Worm (Caenorhabditis elegans) whole organism, dauer: ENCODE measurements around the gene best-13.

Experiments
- unc-62 ChIP-seq: sonication (generic microtip); optimal IDR thresholded peaks from 2 replicates; lab custom pipeline; 2017; ENCODE audit warnings: missing biosample characterization, missing genetic modification reagents, missing genetic modification characterization

The best-13 gene

DNA sequence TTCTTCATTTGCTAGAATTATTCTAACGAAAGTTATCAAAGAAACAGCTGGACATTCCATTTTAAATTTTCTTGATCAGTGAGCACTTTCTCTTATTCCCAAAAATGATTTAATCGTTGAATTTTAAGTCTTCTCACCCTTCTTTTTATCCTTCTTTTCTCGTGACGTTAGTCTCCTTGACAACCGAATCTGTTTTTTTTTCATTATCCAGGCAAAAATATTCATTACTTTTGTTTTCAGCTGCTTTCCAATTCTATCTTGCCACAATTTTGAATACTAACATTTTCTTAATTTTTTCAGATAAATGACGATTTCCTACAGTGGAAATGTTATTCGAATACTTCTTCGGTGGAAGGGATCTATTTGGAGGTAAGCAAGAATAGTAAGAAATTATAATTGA lies at the start of gene best-13:
Gene best-13, plus strand, starts transcription at position 301 of the 400 bp plus-strand sequence.
- TF ChIP-seq unc-62 (GFP tag; lab: Kevin White, UChicago) = no peak

DNA sequence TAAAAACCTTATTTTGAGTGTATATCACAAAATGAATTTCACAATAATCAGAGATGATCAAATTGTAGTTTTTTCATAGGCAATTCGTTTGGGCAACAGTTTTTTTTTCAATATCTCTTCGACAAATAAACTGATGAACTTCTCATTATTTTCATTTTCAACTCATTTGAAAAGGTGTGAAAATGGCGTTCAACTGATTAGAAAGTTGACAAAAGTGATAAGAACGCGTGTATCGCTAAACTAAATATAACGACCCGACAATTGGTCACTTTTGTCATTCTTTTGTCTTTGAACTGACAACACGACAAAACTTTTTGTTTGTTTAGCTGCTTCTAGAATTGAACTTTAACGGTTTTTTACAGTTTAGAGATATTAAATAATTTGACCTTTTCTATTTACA lies 48.8 kb upstream of the best-13 start:
- TF ChIP-seq unc-62 (GFP tag; lab: Kevin White, UChicago) = no peak

DNA sequence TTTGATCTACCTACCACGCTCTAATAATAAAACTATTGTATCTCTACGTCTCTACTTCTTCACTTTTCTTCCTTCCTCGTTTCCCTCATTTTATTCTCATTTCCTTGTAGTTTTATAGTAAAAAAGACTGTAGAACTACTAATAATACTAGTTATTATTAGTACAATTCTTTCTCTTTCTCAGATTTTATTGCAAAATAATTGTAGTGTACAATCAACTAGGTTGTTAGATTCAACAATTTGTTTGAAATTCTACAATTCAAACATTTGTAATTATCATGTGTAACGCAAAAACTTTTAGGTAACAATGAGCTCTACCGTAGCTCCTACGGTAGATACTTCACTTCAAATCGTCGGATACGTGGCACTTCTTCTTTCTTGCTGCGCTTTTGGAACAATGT lies 48.0 kb upstream of the best-13 start, which contains the start of gene K07F5.12:
Gene K07F5.12, plus strand, starts transcription at position 301 of the 400 bp plus-strand sequence.
- TF ChIP-seq unc-62 (GFP tag; lab: Kevin White, UChicago) = no peak

DNA sequence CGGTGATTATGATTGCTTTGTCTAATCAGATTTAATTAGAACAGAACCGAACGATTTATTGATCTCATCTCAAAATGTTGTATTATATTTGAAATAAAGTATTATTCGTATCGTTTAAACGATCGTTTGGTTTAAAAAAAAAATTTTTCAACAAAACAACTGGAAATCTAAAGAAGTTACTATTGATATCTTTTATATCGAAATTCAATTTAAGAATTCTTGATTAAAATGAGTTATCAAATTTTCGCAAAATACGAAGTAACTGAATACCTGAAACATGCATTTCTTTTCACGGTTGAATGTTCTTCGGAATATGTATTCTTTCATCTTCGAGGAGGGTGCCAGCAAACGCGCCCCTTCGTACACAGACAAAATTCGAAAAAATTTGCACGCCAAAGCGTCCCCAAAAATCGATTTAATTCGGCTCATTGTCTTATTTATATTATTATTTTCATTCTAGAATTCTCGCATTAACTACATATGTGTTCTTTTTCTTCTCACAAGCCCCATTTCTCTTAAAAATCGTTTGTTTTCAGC lies 45.7 kb upstream of the best-13 start, which contains the start of gene npp-1:
Gene npp-1, plus strand, starts transcription at position 537 of the 537 bp plus-strand sequence.
- TF ChIP-seq unc-62 (GFP tag; lab: Kevin White, UChicago) = no peak

DNA sequence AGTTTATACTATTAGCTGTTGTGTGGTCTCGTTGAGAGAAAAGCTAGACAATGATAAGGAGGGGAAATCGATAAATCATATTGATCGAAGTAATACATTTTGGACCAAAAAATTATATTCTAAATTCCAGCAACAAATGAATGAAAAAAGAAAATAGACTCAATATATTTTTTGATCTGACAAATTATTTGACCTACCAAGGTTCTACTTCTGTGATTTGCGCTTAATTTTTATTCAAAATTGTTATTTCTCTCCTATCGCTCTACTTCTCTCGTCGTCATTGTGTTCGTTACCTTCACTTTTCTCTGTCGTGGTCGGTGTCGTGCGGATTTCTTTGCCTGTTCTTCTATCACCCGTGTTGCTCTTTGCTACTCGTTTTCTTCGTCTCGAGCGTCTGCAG lies 44.7 kb upstream of the best-13 start:
- no peak for TF ChIP-seq unc-62 (GFP tag; lab: Kevin White, UChicago)

DNA sequence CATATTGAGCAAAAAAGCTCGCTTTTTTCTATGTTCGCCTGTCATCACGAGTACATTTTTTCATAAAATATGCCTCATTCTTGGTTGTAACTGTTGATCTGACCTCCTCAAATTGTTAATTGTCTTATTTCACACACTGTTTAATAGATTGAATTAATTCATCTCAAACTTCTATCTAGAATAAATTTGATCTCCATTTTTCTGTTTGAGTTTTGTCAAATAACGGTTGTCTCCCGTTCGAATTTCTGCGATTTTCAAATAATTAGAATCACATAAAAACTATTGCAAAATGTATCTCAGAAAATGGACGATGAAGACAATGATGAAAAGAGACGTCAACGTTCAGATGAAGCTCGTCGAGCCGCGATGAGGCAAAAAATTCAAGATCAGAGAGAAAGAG lies 41.8 kb upstream of the best-13 start, which contains the start of gene K07F5.14:
Gene K07F5.14, plus strand, starts transcription at position 301 of the 400 bp plus-strand sequence.
- TF ChIP-seq unc-62 (GFP tag; lab: Kevin White, UChicago) = no peak

DNA sequence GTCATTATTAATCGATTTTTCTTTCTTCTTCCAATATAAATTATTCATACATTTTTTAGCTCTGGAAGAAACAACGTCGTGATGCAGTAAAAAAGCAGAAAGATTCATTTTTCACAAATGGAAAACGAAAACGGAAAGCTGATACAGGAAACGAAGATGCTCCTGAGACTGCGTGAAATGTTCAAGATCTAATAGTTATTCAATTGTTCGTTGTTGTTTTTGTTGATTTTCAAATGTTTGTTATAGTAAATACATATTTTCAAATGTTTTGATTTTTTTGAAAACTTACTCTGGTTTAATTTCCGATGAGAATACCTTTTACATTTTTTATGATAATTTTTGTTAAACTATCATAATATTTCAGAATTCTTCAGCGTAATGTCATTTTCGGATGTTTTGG lies 39.9 kb upstream of the best-13 start, which contains the start of gene K07F5.16:
Gene K07F5.16, plus strand, starts transcription at position 301 of the 400 bp plus-strand sequence.
- TF ChIP-seq unc-62 (GFP tag; lab: Kevin White, UChicago) = no peak

DNA sequence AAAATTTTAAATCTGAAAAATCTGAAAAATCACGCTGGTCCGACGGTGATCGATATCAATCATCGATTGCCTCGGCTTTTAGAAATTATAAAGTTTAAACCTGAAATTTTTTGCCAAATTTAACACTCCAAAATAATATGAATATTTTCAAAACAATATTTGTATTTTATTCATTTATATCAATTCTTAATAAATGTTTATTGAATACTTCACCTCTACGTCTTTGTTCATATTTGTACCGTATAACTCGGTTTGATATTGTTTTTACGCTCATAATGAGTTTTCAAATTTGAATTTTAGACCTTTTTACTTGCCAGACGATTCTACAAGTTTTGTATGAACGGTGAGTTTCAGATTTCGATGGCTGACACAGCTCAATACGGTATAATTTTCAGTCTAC lies 38.9 kb upstream of the best-13 start, which contains the start of the genes K07F5.15 and K07F5.22:
Gene K07F5.15, plus strand, starts transcription at position 301 of the 400 bp plus-strand sequence.
Gene K07F5.22, plus strand, starts transcription at position 301 of the 400 bp plus-strand sequence.
- no peak for TF ChIP-seq unc-62 (GFP tag; lab: Kevin White, UChicago)

DNA sequence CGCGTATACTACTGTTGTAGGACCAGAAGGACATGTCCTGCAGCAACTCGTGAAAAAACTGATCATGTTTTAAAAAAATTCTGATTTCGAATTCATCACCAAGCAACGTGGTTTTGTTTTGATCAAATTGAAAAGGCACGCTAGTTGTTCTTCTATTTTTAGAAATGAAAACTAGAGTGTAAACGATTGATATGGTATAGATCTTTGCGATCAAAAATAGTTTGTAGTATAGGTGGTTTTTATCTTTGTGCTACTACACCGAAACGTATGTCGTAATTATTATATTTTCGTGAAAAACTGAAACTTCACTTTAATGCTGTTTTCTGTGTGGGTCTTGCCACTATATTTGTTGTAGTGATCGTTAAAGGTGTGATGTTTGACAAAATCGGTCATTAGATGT lies 36.8 kb upstream of the best-13 start:
- TF ChIP-seq unc-62 (GFP tag; lab: Kevin White, UChicago) = no peak

DNA sequence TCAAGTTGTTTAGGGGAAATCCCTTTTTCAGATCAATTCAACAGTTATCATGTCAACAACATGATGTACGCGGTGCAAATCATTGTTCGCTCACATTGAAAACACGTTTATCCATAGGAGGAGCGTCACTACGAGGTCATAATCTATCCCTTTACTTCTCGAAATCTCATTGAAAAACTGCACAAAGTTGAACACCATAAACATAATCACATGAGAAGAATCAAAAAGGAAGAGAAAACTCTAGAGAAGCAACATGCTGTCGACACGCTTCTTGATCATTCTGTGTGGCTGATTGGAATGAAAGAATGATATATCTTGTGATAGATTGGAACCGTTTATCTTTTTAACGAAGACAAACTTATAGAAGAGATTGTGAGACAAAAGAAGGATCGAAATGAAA lies 35.8 kb upstream of the best-13 start:
- no peak for TF ChIP-seq unc-62 (GFP tag; lab: Kevin White, UChicago)

DNA sequence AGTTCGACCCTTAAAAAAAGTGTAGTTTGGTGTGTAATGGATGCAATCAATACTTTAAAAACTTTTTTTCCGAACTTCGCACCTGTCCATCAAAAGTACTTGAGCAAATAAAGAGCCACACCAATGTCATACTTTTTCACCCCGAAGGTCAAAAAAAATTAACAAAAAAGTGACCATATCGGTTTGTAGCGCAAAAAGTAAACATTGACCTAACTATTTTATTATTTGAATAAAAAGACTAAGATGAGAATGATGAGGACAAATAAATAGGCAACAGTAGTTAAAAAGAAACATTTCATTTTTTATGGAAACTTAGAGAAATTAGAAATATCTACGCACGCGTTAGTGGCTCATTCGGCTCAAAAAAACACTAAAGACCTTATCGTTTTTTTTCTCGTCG lies 34.4 kb upstream of the best-13 start:
- TF ChIP-seq unc-62 (GFP tag; lab: Kevin White, UChicago) = no peak

DNA sequence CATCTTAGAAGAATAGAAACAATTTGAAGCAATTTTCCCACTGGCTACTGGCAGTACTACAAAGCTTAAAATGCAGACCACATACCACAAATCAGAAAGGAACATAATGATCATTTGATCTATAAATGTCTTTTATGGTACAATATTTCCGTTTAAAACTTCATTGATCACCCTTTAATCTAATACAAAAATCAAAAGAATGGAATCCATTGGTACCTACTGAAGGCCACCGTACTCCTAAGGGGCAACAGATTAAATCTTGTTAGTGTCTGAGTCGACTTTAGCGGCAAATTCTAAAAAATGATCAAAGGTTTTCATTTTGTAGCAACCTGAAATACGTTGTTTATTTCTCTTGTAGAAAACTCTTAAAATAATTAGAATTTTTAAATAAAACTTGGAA lies 31.5 kb upstream of the best-13 start:
- no peak for TF ChIP-seq unc-62 (GFP tag; lab: Kevin White, UChicago)

DNA sequence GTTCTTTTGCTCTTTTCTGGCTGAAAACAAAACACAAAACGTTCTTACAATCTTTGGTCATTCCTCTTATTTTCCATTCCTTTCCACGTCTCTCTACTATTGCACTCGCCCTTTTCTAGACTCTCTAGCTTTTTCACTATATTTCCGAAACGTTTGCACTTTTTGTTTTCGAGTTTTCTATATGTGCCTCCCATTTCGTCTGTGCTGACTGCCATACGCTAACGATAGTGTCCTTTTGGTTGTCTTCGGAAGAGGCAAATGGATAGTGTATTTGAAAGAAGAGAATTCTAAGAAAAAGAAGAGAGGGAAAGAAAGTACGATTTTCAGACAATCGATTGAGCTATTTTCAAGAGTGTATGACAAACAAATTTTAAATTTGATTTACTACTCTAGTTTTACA lies 30.9 kb upstream of the best-13 start:
- no peak for TF ChIP-seq unc-62 (GFP tag; lab: Kevin White, UChicago)

DNA sequence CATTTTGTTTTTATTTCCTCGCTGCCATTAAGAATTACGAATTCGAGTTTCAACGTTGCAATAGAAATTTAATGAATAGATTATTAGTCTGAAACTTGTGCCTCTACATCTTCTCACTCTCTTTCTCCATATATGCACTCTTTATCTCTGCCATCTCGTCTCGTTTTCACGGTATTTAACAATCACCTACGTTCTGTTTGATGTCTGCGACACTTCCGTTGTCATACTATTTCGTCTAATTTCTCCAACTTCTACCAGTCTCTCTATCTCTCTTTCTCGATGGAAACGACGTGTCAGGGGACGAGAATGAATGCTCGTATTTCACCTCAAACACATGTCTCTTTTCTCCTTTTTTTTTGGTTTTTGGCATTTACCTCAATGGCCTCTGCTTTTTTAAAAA lies 29.9 kb upstream of the best-13 start:
- no peak for TF ChIP-seq unc-62 (GFP tag; lab: Kevin White, UChicago)

DNA sequence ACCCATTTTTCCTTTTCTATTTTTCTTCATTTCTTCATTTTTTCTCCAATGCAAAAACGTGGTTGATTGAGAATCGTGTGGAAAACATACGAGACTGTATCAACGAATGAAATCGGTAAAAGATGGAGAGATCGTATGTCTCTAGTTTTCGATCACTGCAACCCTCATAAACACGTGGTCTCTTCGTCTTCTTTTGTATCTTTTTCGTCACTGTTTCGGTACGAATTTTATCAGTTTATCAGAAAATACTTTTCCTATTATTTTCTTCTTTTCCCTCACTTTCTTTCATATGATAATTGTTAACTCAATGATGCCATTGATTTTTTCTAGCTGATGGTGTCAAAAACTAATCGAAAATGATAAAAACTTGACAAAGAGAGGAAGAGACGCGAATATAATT lies 28.1 kb upstream of the best-13 start:
- TF ChIP-seq unc-62 (GFP tag; lab: Kevin White, UChicago) = no peak

DNA sequence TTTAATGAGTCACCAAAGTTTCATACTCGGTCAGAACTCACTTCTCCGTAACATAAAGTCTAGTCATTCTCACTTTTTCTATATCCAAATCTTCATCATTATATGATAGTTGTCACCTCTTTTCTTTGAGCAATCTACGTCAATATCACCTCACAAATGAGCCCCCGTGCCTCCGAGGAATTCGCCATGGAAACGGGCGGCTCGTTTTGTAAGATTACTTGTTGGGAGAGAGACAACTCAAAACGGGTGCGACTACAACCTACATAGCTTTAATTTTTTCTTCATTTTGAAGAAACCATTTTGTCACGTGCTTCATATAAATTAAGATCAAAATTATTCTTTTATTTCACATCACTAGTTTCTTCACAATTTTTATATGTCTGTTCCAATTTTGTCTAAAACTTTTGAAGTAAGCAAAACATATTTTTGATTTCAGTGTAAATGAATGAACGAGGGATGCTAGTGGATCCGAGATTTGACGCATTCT lies 24.8 kb upstream of the best-13 start, which contains the start of gene nhr-4:
Gene nhr-4, plus strand, starts transcription at position 437 of the 487 bp plus-strand sequence.
- TF ChIP-seq unc-62 (GFP tag; lab: Kevin White, UChicago) = no peak

DNA sequence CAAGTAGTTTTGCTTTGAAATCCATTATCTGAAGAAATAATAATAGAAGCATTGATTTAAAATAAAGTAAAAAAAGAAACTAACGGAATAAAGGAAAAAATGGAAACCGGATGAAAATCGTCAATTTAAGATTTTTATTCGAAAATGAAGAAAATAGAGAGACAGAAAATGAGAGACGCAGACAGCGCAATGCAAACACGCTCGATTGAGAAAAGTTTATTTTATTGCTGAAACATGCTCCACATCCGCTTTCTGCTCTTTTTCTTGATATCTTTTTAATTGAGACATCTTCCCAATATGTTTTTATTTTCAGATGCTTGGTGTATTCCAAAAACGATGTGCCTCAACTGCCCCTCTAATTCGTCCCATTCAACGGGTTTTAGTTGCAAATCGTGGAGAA lies 19.5 kb upstream of the best-13 start, which contains the start of the genes prp-18 and mccc-1:
Gene prp-18, minus strand, starts transcription at position 127 of the 400 bp plus-strand sequence.
Gene mccc-1, plus strand, starts transcription at position 314 of the 400 bp plus-strand sequence.
- no peak for TF ChIP-seq unc-62 (GFP tag; lab: Kevin White, UChicago)
